Worm (Caenorhabditis elegans) whole organism, L4 larva: ENCODE results near the gene T28C12.6.

ENCODE experiments used
- F10B5.3 ChIP-seq: sonication (generic microtip); optimal IDR thresholded peaks from 2 replicates; lab custom pipeline; 2016; ENCODE audit warnings: mild to moderate bottlenecking, missing genetic modification characterization, missing compliant biosample characterization
- R02D3.7 ChIP-seq: fragments of 150-350 bp; sonication (generic microtip); optimal IDR thresholded peaks from 3 replicates; lab custom pipeline; 2014; ENCODE audit warnings: missing biosample characterization, missing genetic modification characterization
- T26A8.4 ChIP-seq: fragments of 200-800 bp; sonication (Bioruptor generic); IDR thresholded peaks from 2 replicates; pipeline ENCODE4 v1.3.6; 2022; ENCODE audit warnings: missing genetic modification characterization, missing compliant biosample characterization
- Y75B8A.6 ChIP-seq: fragments of 200-800 bp; sonication (Bioruptor generic); IDR thresholded peaks from 2 replicates; pipeline ENCODE4 v1.3.6; 2022; ENCODE audit warnings: missing genetic modification reagents, missing genetic modification characterization, missing compliant biosample characterization
- aha-1 ChIP-seq: fragments of 150-350 bp; peaks from one replicate; lab custom pipeline; 2014; ENCODE audit warnings: missing biosample characterization, missing genetic modification characterization
- aly-2 ChIP-seq: sonication (generic microtip); optimal IDR thresholded peaks from 2 replicates; lab custom pipeline; 2018; ENCODE audit warnings: missing biosample characterization, missing genetic modification characterization
- ama-1 ChIP-seq: fragments of 150-350 bp; optimal IDR thresholded peaks from 2 replicates; lab custom pipeline; 2014; ENCODE audit warnings: inconsistent platforms, mixed read lengths
- ceh-32 ChIP-seq: sonication (generic microtip); optimal IDR thresholded peaks from 2 replicates; lab custom pipeline; 2016; ENCODE audit warnings: mild to moderate bottlenecking, missing genetic modification characterization, missing compliant biosample characterization; ENCODE audit not compliant: poor library complexity
- ceh-82 ChIP-seq: sonication (generic microtip); optimal IDR thresholded peaks from 2 replicates; lab custom pipeline; 2017; ENCODE audit warnings: missing biosample characterization, missing genetic modification characterization
- cey-2 ChIP-seq: sonication (generic microtip); optimal IDR thresholded peaks from 3 replicates; lab custom pipeline; 2017; ENCODE audit warnings: missing genetic modification characterization, mild to moderate bottlenecking, missing compliant biosample characterization, antibody characterized with exemption, borderline replicate concordance; ENCODE audit not compliant: insufficient read depth
- daf-19 ChIP-seq: fragments of 200-800 bp; sonication (Bioruptor generic); conservative IDR thresholded peaks from 2 replicates; pipeline ENCODE4 v1.3.6; 2022; ENCODE audit warnings: missing genetic modification characterization, missing compliant biosample characterization
- daf-8 ChIP-seq: fragments of 200-800 bp; sonication (Bioruptor generic); IDR thresholded peaks from 2 replicates; pipeline ENCODE4 v1.3.6; 2022; ENCODE audit warnings: missing genetic modification characterization, missing compliant biosample characterization
- duxl-1 ChIP-seq: sonication (generic microtip); optimal IDR thresholded peaks from 2 replicates; lab custom pipeline; 2016; ENCODE audit warnings: mild to moderate bottlenecking, missing genetic modification characterization, moderate library complexity, missing compliant biosample characterization; ENCODE audit not compliant: poor library complexity
- egl-43 ChIP-seq: fragments of 200-800 bp; sonication (Bioruptor generic); IDR thresholded peaks from 2 replicates; pipeline ENCODE4 v1.3.6; 2022; ENCODE audit warnings: missing genetic modification reagents, missing genetic modification characterization, missing compliant biosample characterization
- fkh-10 ChIP-seq: fragments of 150-350 bp; optimal IDR thresholded peaks from 2 replicates; lab custom pipeline; 2014; ENCODE audit warnings: missing biosample characterization, missing genetic modification reagents, missing genetic modification characterization
- hlh-30 ChIP-seq: sonication (generic microtip); optimal IDR thresholded peaks from 2 replicates; lab custom pipeline; 2017; ENCODE audit warnings: antibody characterized with exemption, mild to moderate bottlenecking, missing genetic modification characterization, missing compliant biosample characterization; ENCODE audit not compliant: insufficient read depth
- lin-38 ChIP-seq: fragments of 200-800 bp; sonication (Bioruptor generic); IDR thresholded peaks from 2 replicates; pipeline ENCODE4 v1.3.6; 2022; ENCODE audit warnings: missing genetic modification reagents, missing genetic modification characterization, missing compliant biosample characterization
- madf-5 ChIP-seq, 2 experiments: fragments of 200-800 bp; sonication (Bioruptor generic); IDR thresholded peaks; 2 replicates each; pipeline ENCODE4 v1.3.6; 2022; ENCODE audit warnings: missing compliant biosample characterization in 2 of 2, missing genetic modification characterization in 2 of 2
- mdt-29 ChIP-seq: fragments of 200-800 bp; sonication (Bioruptor generic); IDR thresholded peaks from 2 replicates; pipeline ENCODE4 v1.3.6; 2022; ENCODE audit warnings: missing genetic modification reagents, missing genetic modification characterization, missing compliant biosample characterization
- mep-1 ChIP-seq: fragments of 150-350 bp; sonication (generic microtip); optimal IDR thresholded peaks from 3 replicates; lab custom pipeline; 2014; ENCODE audit warnings: missing biosample characterization, missing genetic modification characterization
- mxl-3 ChIP-seq: fragments of 200-800 bp; sonication (Bioruptor generic); optimal IDR thresholded peaks from 2 replicates; lab custom pipeline; 2018; ENCODE audit warnings: mild to moderate bottlenecking, missing genetic modification characterization, missing compliant biosample characterization
- nhr-25 ChIP-seq: sonication (generic microtip); optimal IDR thresholded peaks from 2 replicates; lab custom pipeline; 2017; ENCODE audit warnings: missing genetic modification characterization, mild to moderate bottlenecking, missing compliant biosample characterization, antibody characterized with exemption, moderate library complexity, borderline replicate concordance; ENCODE audit not compliant: insufficient read depth
- nhr-28 ChIP-seq: fragments of 150-350 bp; optimal IDR thresholded peaks from 2 replicates; lab custom pipeline; 2014; ENCODE audit warnings: missing biosample characterization, missing genetic modification characterization
- nhr-48 ChIP-seq: sonication (generic microtip); optimal IDR thresholded peaks from 2 replicates; lab custom pipeline; 2016; ENCODE audit warnings: mild to moderate bottlenecking, missing genetic modification characterization, missing compliant biosample characterization
- pha-4 ChIP-seq, 2 experiments: fragments of 150-350 bp in 1 of 2; fragments of 200-800 bp in 1 of 2; sonication (Bioruptor generic) in 1 of 2; IDR thresholded peaks in 1 of 2; optimal IDR thresholded peaks in 1 of 2; 2 replicates each; pipeline versions ENCODE4 v1.3.6 to Lab custom; 2014 to 2022; ENCODE audit warnings: missing genetic modification characterization in 2 of 2, missing genetic modification reagents in 2 of 2, missing biosample characterization in 1 of 2, missing compliant biosample characterization in 1 of 2
- pqm-1 ChIP-seq: sonication (generic microtip); optimal IDR thresholded peaks from 2 replicates; lab custom pipeline; 2017; ENCODE audit warnings: missing biosample characterization, missing genetic modification characterization
- rbr-2 ChIP-seq: sonication (generic microtip); optimal IDR thresholded peaks from 2 replicates; lab custom pipeline; 2016; ENCODE audit warnings: missing genotype, missing genetic modification characterization, missing compliant biosample characterization
- saeg-2 ChIP-seq: fragments of 200-800 bp; sonication (Bioruptor generic); IDR thresholded peaks from 2 replicates; pipeline ENCODE4 v1.3.6; 2022; ENCODE audit warnings: missing genetic modification reagents, missing genetic modification characterization, missing compliant biosample characterization
- set-16 ChIP-seq: fragments of 200-800 bp; sonication (Bioruptor generic); IDR thresholded peaks from 2 replicates; pipeline ENCODE4 v1.3.6; 2022; ENCODE audit warnings: missing genetic modification reagents, missing genetic modification characterization, missing compliant biosample characterization
- snpc-4 ChIP-seq: fragments of 150-350 bp; optimal IDR thresholded peaks from 2 replicates; lab custom pipeline; 2014; ENCODE audit warnings: missing biosample characterization, missing genetic modification characterization
- spr-3 ChIP-seq: fragments of 200-800 bp; sonication (Bioruptor generic); optimal IDR thresholded peaks from 2 replicates; lab custom pipeline; 2018; ENCODE audit warnings: mild to moderate bottlenecking, missing genetic modification characterization, missing compliant biosample characterization
- tra-1 ChIP-seq: fragments of 200-800 bp; sonication (Bioruptor generic); IDR thresholded peaks from 2 replicates; pipeline ENCODE4 v1.3.6; 2022; ENCODE audit warnings: missing genetic modification reagents, missing genetic modification characterization, missing compliant biosample characterization
- unc-130 ChIP-seq: sonication (generic microtip); optimal IDR thresholded peaks from 2 replicates; lab custom pipeline; 2016; ENCODE audit warnings: missing genetic modification reagents, missing genetic modification characterization, missing compliant biosample characterization
- unc-62 ChIP-seq, 3 experiments: fragments of 150-350 bp in 1 of 3; sonication (generic microtip); optimal IDR thresholded peaks in 2 of 3; peaks in 1 of 3; 1 replicate in 1 of 3; 2 replicates in 2 of 3; lab custom pipeline; 2014 to 2017; ENCODE audit warnings: missing biosample characterization in 3 of 3, missing genetic modification characterization in 3 of 3, missing genetic modification reagents in 3 of 3, missing genotype in 1 of 3
- vab-7 ChIP-seq: fragments of 200-800 bp; sonication (Bioruptor generic); IDR thresholded peaks from 2 replicates; pipeline ENCODE4 v1.3.6; 2022; ENCODE audit warnings: missing genetic modification reagents, missing genetic modification characterization, missing compliant biosample characterization
- zfp-3 ChIP-seq: fragments of 200-800 bp; sonication (Bioruptor generic); conservative IDR thresholded peaks from 2 replicates; pipeline ENCODE4 v1.3.6; 2022; ENCODE audit warnings: missing genetic modification reagents, missing genetic modification characterization, missing compliant biosample characterization
- zip-2 ChIP-seq: fragments of 150-350 bp; optimal IDR thresholded peaks from 2 replicates; lab custom pipeline; 2014; ENCODE audit warnings: missing biosample characterization, missing genetic modification characterization
- ztf-11 ChIP-seq: fragments of 150-350 bp; optimal IDR thresholded peaks from 2 replicates; lab custom pipeline; 2014; ENCODE audit warnings: missing biosample characterization, missing genetic modification characterization
- ztf-7 ChIP-seq: fragments of 150-350 bp; optimal IDR thresholded peaks from 2 replicates; lab custom pipeline; 2014; ENCODE audit warnings: missing biosample characterization, missing genetic modification characterization

The T28C12.6 gene

DNA sequence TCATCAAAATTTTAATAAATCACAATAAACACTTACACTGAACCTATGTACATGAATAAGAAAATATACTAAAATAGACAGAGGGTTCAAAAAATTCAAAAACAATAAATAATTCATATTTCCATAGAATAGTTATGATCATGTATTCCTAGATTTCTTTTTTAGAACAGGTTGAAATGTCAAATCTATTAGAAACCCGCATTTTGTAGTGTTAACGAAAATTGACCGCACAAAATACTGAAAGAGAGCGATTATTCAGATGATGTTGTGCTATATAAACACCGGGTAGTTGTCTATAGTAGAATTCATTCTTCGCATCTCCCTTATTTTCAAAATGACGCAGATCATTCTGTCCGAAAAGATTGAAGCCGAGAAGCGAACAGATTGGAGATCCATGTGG lies 4.3 kb downstream of the T28C12.6 start, which contains the start of gene T28C12.1:
TSS of gene T28C12.1 (plus strand) at position 301 of the 400 bp plus-strand sequence.
- TF ChIP-seq cey-2 (tag; lab: Kevin White, UChicago) (no peak), nhr-48 (tag; lab: Kevin White, UChicago) (no peak), egl-43 (GFP tag; lab: Robert Waterston, UW) (no peak), F10B5.3 (tag; lab: Kevin White, UChicago) (no peak), spr-3 (GFP tag; lab: Kevin White, UChicago) (no peak), set-16 (GFP tag; lab: Robert Waterston, UW) (no peak), aly-2 (tag; lab: Kevin White, UChicago) (no peak), aha-1 (tag; lab: Kevin White, UChicago) (no peak), lin-38 (GFP tag; lab: Robert Waterston, UW) (no peak), tra-1 (GFP tag; lab: Robert Waterston, UW) (no peak), saeg-2 (GFP tag; lab: Robert Waterston, UW) (no peak), ztf-11 (tag; lab: Kevin White, UChicago) (no peak), madf-5 (GFP tag; IDR thresholded peaks at IDR 0.05; lab: Robert Waterston, UW) (no peak), unc-130 (GFP tag; lab: Kevin White, UChicago) (no peak), rbr-2 (tag; lab: Kevin White, UChicago) (no peak), Y75B8A.6 (no peak), ceh-32 (tag; lab: Kevin White, UChicago) (no peak), ama-1 (no peak), pqm-1 (tag; lab: Kevin White, UChicago) (no peak), ztf-7 (tag; lab: Kevin White, UChicago) (no peak)

- TF ChIP-seq vab-7 (GFP tag; lab: Robert Waterston, UW) = no peak
- no peak for TF ChIP-seq daf-8 (GFP tag; lab: Robert Waterston, UW)
- no peak for TF ChIP-seq nhr-48 (tag; lab: Kevin White, UChicago)
- no peak for TF ChIP-seq tra-1 (GFP tag; lab: Robert Waterston, UW)
- TF ChIP-seq daf-19 (GFP tag; lab: Robert Waterston, UW) = no peak
Observed at ce11 chrV:6328897-6329296, 7.0 kb downstream of the T28C12.6 start, which contains the start of gene T28C12.2. TSS of gene T28C12.2 (plus strand) at chrV:6329197.

- TF ChIP-seq fkh-10 (GFP tag; lab: Kevin White, UChicago) (no peak), snpc-4 (no peak), mep-1 (tag; lab: Kevin White, UChicago) (no peak), hlh-30 (tag; lab: Kevin White, UChicago) (no peak), ceh-82 (tag; lab: Kevin White, UChicago) (no peak), zip-2 (tag; lab: Kevin White, UChicago) (no peak), unc-62 (GFP tag; optimal IDR thresholded peaks at IDR 0.05 in 1 of 2; lab: Kevin White, UChicago) (no peak), unc-62 (tag; optimal IDR thresholded peaks at IDR 0.05; lab: Kevin White, UChicago) (no peak), T26A8.4 (GFP tag; lab: Robert Waterston, UW) (no peak), mdt-29 (GFP tag; lab: Robert Waterston, UW) (no peak), R02D3.7 (tag; lab: Kevin White, UChicago) (no peak)
Observed at ce11 chrV:6326980-6327379, 8.9 kb downstream of the T28C12.6 start, which contains the start of gene fbxa-202. TSS of gene fbxa-202 (plus strand) at chrV:6327280.

DNA sequence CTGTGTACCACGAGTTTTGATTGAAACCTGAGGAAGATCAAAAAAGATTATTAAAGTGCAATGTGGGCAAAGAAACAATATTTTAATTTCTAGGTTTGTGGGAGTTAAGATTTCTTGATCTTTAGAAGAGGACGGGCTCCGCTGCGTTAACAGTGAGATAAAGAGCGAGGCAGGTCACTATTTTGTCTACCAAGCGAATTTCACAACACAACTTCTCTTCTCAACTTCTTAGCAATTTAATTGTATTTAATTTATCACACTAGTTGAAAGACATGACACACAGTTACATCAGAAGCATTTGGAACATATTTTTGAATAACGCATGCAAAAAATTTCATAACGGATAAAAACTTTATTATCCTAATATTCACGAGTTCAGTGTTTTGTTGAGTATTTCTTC lies 9.5 kb downstream of the T28C12.6 start:
- TF ChIP-seq duxl-1 (tag; lab: Kevin White, UChicago) (no peak), pha-4 (GFP tag; IDR thresholded peaks at IDR 0.05; lab: Robert Waterston, UW) (no peak), pha-4 (tag; optimal IDR thresholded peaks at IDR 0.05; lab: Kevin White, UChicago) (no peak), mxl-3 (no peak), zfp-3 (GFP tag; lab: Robert Waterston, UW) (peak; percentile 88), nhr-28 (tag; lab: Kevin White, UChicago) (peak; percentile 23), nhr-25 (tag; lab: Kevin White, UChicago) (peak; percentile 77), tra-1 (GFP tag; lab: Robert Waterston, UW) (0 out of 2 replicates have a peak, but pooled peaks have one; percentile 57)
